Worm (Caenorhabditis elegans) whole organism, young adult: ENCODE measurements around the gene mrps-7.
"Not testable (repeated sequence)": the region's sequence is repeated elsewhere in the genome, so short reads cannot be mapped to it uniquely, and the experiment has no call there.

Source experiments
- B0019.2 ChIP-seq: fragments of 200-800 bp; sonication (Bioruptor generic); conservative IDR thresholded peaks from 2 replicates; pipeline ENCODE4 v1.3.6; 2022; ENCODE audit warnings: missing genetic modification reagents, missing genetic modification characterization, missing compliant biosample characterization
- B0261.1 ChIP-seq: sonication (generic microtip); optimal IDR thresholded peaks from 2 replicates; lab custom pipeline; 2016; ENCODE audit warnings: mild to moderate bottlenecking, missing genetic modification characterization, moderate library complexity, missing compliant biosample characterization
- C06A6.2 ChIP-seq: fragments of 200-800 bp; sonication (Bioruptor generic); conservative IDR thresholded peaks from 2 replicates; pipeline ENCODE4 v1.3.6; 2022; ENCODE audit warnings: missing genetic modification characterization, missing compliant biosample characterization
- F49E8.2 ChIP-seq: sonication (generic microtip); optimal IDR thresholded peaks from 3 replicates; lab custom pipeline; 2017; ENCODE audit warnings: missing genetic modification characterization, mild to moderate bottlenecking, missing compliant biosample characterization, antibody characterized with exemption, moderate library complexity; ENCODE audit not compliant: insufficient read depth
- F55B11.4 ChIP-seq: sonication (generic microtip); optimal IDR thresholded peaks from 2 replicates; lab custom pipeline; 2016; ENCODE audit warnings: missing compliant biosample characterization, missing genetic modification characterization, borderline replicate concordance; ENCODE audit not compliant: insufficient read depth
- K11D2.4 ChIP-seq: fragments of 200-800 bp; sonication (Bioruptor generic); IDR thresholded peaks from 2 replicates; pipeline ENCODE4 v1.3.6; 2022; ENCODE audit warnings: missing genetic modification reagents, missing genetic modification characterization, missing compliant biosample characterization
- K12H6.12 ChIP-seq: fragments of 200-800 bp; sonication (Bioruptor generic); optimal IDR thresholded peaks from 2 replicates; lab custom pipeline; 2018; ENCODE audit warnings: mild to moderate bottlenecking, missing genetic modification characterization, missing compliant biosample characterization
- Y67H2A.10 ChIP-seq: fragments of 200-800 bp; sonication (Bioruptor generic); conservative IDR thresholded peaks from 2 replicates; pipeline ENCODE4 v1.3.6; 2022; ENCODE audit warnings: missing genetic modification reagents, missing genetic modification characterization, missing compliant biosample characterization
- Y95B8A.8 ChIP-seq: fragments of 200-800 bp; sonication (Bioruptor generic); IDR thresholded peaks from 2 replicates; pipeline ENCODE4 v1.3.6; 2022; ENCODE audit warnings: missing genetic modification reagents, missing genetic modification characterization, missing compliant biosample characterization
- attf-5 ChIP-seq: fragments of 200-800 bp; sonication (Bioruptor generic); optimal IDR thresholded peaks from 2 replicates; lab custom pipeline; 2018; ENCODE audit warnings: mild to moderate bottlenecking, missing genetic modification characterization, missing compliant biosample characterization
- attf-6 ChIP-seq: fragments of 200-800 bp; sonication (Bioruptor generic); IDR thresholded peaks from 2 replicates; pipeline ENCODE4 v1.3.6; 2022; ENCODE audit warnings: missing genetic modification reagents, missing genetic modification characterization, missing compliant biosample characterization
- cebp-1 ChIP-seq, 2 experiments: fragments of 200-800 bp in 1 of 2; sonication (Bioruptor generic) in 1 of 2; sonication (generic microtip) in 1 of 2; IDR thresholded peaks in 1 of 2; optimal IDR thresholded peaks in 1 of 2; 2 replicates each; pipeline versions ENCODE4 v1.3.6 to Lab custom; 2017 to 2022; ENCODE audit warnings: missing compliant biosample characterization in 2 of 2, missing genetic modification characterization in 2 of 2, mild to moderate bottlenecking in 1 of 2, missing genetic modification reagents in 1 of 2, moderate library complexity in 1 of 2
- ceh-100 ChIP-seq: fragments of 200-800 bp; sonication (Bioruptor generic); IDR thresholded peaks from 2 replicates; pipeline ENCODE4 v1.3.6; 2022; ENCODE audit warnings: missing genetic modification reagents, missing genetic modification characterization, missing compliant biosample characterization
- ceh-27 ChIP-seq: fragments of 200-800 bp; sonication (Bioruptor generic); optimal IDR thresholded peaks from 2 replicates; lab custom pipeline; 2018; ENCODE audit warnings: mild to moderate bottlenecking, missing genetic modification characterization, moderate library complexity, missing compliant biosample characterization
- chd-7 ChIP-seq: sonication (generic microtip); optimal IDR thresholded peaks from 2 replicates; lab custom pipeline; 2016; ENCODE audit warnings: mild to moderate bottlenecking, missing genetic modification characterization, moderate library complexity, missing compliant biosample characterization
- egl-44 ChIP-seq: fragments of 200-800 bp; sonication (Bioruptor generic); IDR thresholded peaks from 2 replicates; pipeline ENCODE4 v1.3.6; 2022; ENCODE audit warnings: missing genetic modification reagents, missing genetic modification characterization, missing compliant biosample characterization
- ekl-4 ChIP-seq: fragments of 200-800 bp; sonication (Bioruptor generic); IDR thresholded peaks from 2 replicates; pipeline ENCODE4 v1.3.6; 2022; ENCODE audit warnings: missing genetic modification reagents, missing genetic modification characterization, missing compliant biosample characterization
- ets-4 ChIP-seq: fragments of 200-800 bp; sonication (Bioruptor generic); optimal IDR thresholded peaks from 2 replicates; lab custom pipeline; 2018; ENCODE audit warnings: mild to moderate bottlenecking, missing genetic modification characterization, missing compliant biosample characterization
- hmg-1.2 ChIP-seq: fragments of 200-800 bp; sonication (Bioruptor generic); IDR thresholded peaks from 2 replicates; pipeline ENCODE4 v1.3.6; 2022; ENCODE audit warnings: missing genetic modification reagents, missing genetic modification characterization, missing compliant biosample characterization
- let-526 ChIP-seq: fragments of 200-800 bp; sonication (Bioruptor generic); IDR thresholded peaks from 2 replicates; pipeline ENCODE4 v1.3.6; 2022; ENCODE audit warnings: missing genetic modification reagents, missing genetic modification characterization, missing compliant biosample characterization
- lir-1 ChIP-seq: fragments of 200-800 bp; sonication (Bioruptor generic); conservative IDR thresholded peaks from 2 replicates; pipeline ENCODE4 v1.3.6; 2022; ENCODE audit warnings: missing genetic modification reagents, missing genetic modification characterization, missing compliant biosample characterization
- madf-8 ChIP-seq: fragments of 200-800 bp; sonication (Bioruptor generic); conservative IDR thresholded peaks from 2 replicates; pipeline ENCODE4 v1.3.6; 2022; ENCODE audit warnings: missing genetic modification reagents, missing genetic modification characterization, missing compliant biosample characterization
- mcd-1 ChIP-seq: fragments of 200-800 bp; sonication (Bioruptor generic); IDR thresholded peaks from 2 replicates; pipeline ENCODE4 v1.3.6; 2022; ENCODE audit warnings: missing genetic modification reagents, missing genetic modification characterization, missing compliant biosample characterization
- nfyb-1 ChIP-seq: fragments of 200-800 bp; sonication (Bioruptor generic); IDR thresholded peaks from 2 replicates; pipeline ENCODE4 v1.3.6; 2022; ENCODE audit warnings: missing genetic modification reagents, missing genetic modification characterization, missing compliant biosample characterization
- nhr-80 ChIP-seq: sonication (generic microtip); optimal IDR thresholded peaks from 2 replicates; lab custom pipeline; 2016; ENCODE audit warnings: missing genetic modification characterization, missing compliant biosample characterization
- pbrm-1 ChIP-seq: fragments of 200-800 bp; sonication (Bioruptor generic); IDR thresholded peaks from 2 replicates; pipeline ENCODE4 v1.3.6; 2022; ENCODE audit warnings: missing genetic modification reagents, missing genetic modification characterization, missing compliant biosample characterization
- rcor-1 ChIP-seq: fragments of 200-800 bp; sonication (Bioruptor generic); IDR thresholded peaks from 2 replicates; pipeline ENCODE4 v1.3.6; 2022; ENCODE audit warnings: missing genetic modification reagents, missing genetic modification characterization, missing compliant biosample characterization
- snpc-1.1 ChIP-seq: sonication (generic microtip); optimal IDR thresholded peaks from 2 replicates; lab custom pipeline; 2017; ENCODE audit warnings: missing genetic modification characterization, mild to moderate bottlenecking, missing compliant biosample characterization, antibody characterized with exemption, moderate library complexity, missing genotype, missing genetic modification reagents; ENCODE audit not compliant: insufficient read depth
- snpc-4 ChIP-seq, 5 experiments: fragments of 150-350 bp in 1 of 5; sonication (generic microtip) in 4 of 5; optimal IDR thresholded peaks; 2 replicates each; lab custom pipeline; 2014 to 2018; ENCODE audit warnings: missing genetic modification characterization in 5 of 5, missing biosample characterization in 3 of 5, antibody characterized with exemption in 2 of 5, mild to moderate bottlenecking in 2 of 5, missing compliant biosample characterization in 2 of 5, missing genotype in 2 of 5, moderate library complexity in 2 of 5, missing genetic modification reagents in 1 of 5
- unc-62 ChIP-seq: fragments of 150-350 bp; optimal IDR thresholded peaks from 2 replicates; lab custom pipeline; 2014; ENCODE audit warnings: missing biosample characterization, missing genetic modification reagents, missing genetic modification characterization

mrps-7 gene

ce11 chrIV:14763348-14763747 lies 4.2 kb downstream of the mrps-7 start:
- TF ChIP-seq K12H6.12 (tag; lab: Kevin White, UChicago), result peak; percentile 9
- peak; percentile 6; the same call in 1 of the 2 replicates for TF ChIP-seq let-526 (GFP tag; lab: Robert Waterston, UW)
- peak; percentile 57; the same call in 1 of the 2 replicates for TF ChIP-seq ekl-4 (GFP tag; lab: Robert Waterston, UW)
- TF ChIP-seq egl-44, result peak; percentile 73; the same call in 1 of the 2 replicates
- TF ChIP-seq ceh-100 (GFP tag; lab: Robert Waterston, UW), result 0 out of 2 replicates have a peak, but pooled peaks have one; percentile 40
- TF ChIP-seq nfyb-1 (GFP tag; lab: Robert Waterston, UW), result 0 out of 2 replicates have a peak, but pooled peaks have one; percentile 41
- TF ChIP-seq Y67H2A.10 (GFP tag; lab: Robert Waterston, UW), result 0 out of 2 replicates have a peak, but pooled peaks have one; percentile 8
- TF ChIP-seq lir-1 (GFP tag; lab: Robert Waterston, UW), result peak; percentile 27; the same call in 1 of the 2 replicates
- 0 out of 2 replicates have a peak, but pooled peaks have one; percentile 38 for TF ChIP-seq pbrm-1 (GFP tag; lab: Robert Waterston, UW)
- TF ChIP-seq ceh-27, result peak; percentile 26
- peak; percentile 39 for TF ChIP-seq attf-5 (GFP tag; lab: Kevin White, UChicago)
- TF ChIP-seq hmg-1.2 (GFP tag; lab: Robert Waterston, UW), result peak; percentile 56; the same call in 1 of the 2 replicates
- 0 out of 2 replicates have a peak, but pooled peaks have one; percentile 18 for TF ChIP-seq cebp-1 (GFP tag; IDR thresholded peaks at IDR 0.05; lab: Robert Waterston, UW)
- TF ChIP-seq cebp-1, snpc-4 (tag; optimal IDR thresholded peaks at IDR 0.05; lab: Kevin White, UChicago): not testable (repeated sequence)
- TF ChIP-seq Y95B8A.8 (GFP tag; lab: Robert Waterston, UW), result 0 out of 2 replicates have a peak, but pooled peaks have one; percentile 7
- TF ChIP-seq rcor-1 (GFP tag; lab: Robert Waterston, UW), result peak; percentile 65; the same call in 1 of the 2 replicates
- peak; percentile 74 for TF ChIP-seq mcd-1 (GFP tag; lab: Robert Waterston, UW)
- TF ChIP-seq snpc-4 (GFP tag; optimal IDR thresholded peaks at IDR 0.05; lab: Kevin White, UChicago), result peak; percentile 20
- peak; percentile 42; the same call in 1 of the 2 replicates for TF ChIP-seq K11D2.4
- peak; percentile 58; the same call in 1 of the 2 replicates for TF ChIP-seq C06A6.2 (GFP tag; lab: Robert Waterston, UW)
- peak; percentile 28 for TF ChIP-seq nhr-80 (tag; lab: Kevin White, UChicago)

- TF ChIP-seq unc-62, result no peak
- TF ChIP-seq B0019.2, result no peak
These were observed 6.7 kb downstream of the mrps-7 start, which contains the start of gene ptp-5.2 for ce11 chrIV:14760845-14761244. TSS of gene ptp-5.2 (minus strand) at chrIV:14760945.

ce11 chrIV:14759662-14760061 lies 7.9 kb downstream of the mrps-7 start:
- TF ChIP-seq chd-7 (tag; lab: Kevin White, UChicago), result no peak
- no peak for TF ChIP-seq F55B11.4 (tag; lab: Kevin White, UChicago)
- TF ChIP-seq snpc-4 (GFP tag; optimal IDR thresholded peaks at IDR 0.05; lab: Kevin White, UChicago), result no peak
- peak in 3 of 4 experiments; percentile 72 to 92 (median 77) for TF ChIP-seq snpc-4 (tag; optimal IDR thresholded peaks at IDR 0.05; lab: Kevin White, UChicago)
- no peak for TF ChIP-seq madf-8
- peak; percentile 51 for TF ChIP-seq snpc-1.1 (tag; lab: Kevin White, UChicago)
- TF ChIP-seq hmg-1.2 (GFP tag; lab: Robert Waterston, UW), result peak; percentile 36
- no peak for TF ChIP-seq ets-4 (GFP tag; lab: Kevin White, UChicago)
- no peak for TF ChIP-seq F49E8.2 (tag; lab: Kevin White, UChicago)

ce11 chrIV:14757786-14758185 lies 9.7 kb downstream of the mrps-7 start:
- TF ChIP-seq B0261.1 (tag; lab: Kevin White, UChicago), result no peak
- peak; percentile 67; the same call in 1 of the 2 replicates for TF ChIP-seq attf-6
